Fruit fly (Drosophila melanogaster): ENCODE results near the gene CG12483.

CG12483 gene

DNA sequence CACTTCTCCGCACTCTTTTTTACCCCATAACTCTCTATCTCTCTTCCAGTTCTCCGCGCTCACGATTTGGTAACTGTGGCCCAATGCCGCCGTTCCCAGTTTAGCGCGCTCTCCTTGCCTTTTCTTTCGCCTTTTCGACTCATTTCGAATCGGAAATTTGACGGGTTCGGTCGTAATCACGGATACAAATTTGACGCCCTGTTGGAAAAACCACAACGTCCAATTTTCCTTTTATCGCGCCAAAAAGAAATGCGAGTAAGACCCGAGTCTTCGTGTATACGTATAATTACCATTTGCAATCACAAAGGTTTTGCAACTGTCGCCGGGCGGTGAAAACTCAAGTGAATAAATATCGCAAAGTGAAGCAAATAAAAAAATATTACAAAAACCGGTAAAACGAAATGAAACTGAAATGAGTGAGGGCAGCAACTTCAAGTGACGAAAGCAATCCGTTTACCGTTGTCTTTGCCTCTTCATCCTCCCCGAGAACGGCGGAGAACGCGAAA is 31.2 kb upstream of the CG12483 start, which contains the start of gene Pdk1 (continued):
- no peak for TF ChIP-seq BEAF-32 (GFP tag; optimal IDR thresholded peaks at IDR 0.05)
- no peak for TF ChIP-seq ewg (GFP tag; optimal IDR thresholded peaks at IDR 0.05)
- TF ChIP-seq CG18011 (GFP tag; optimal IDR thresholded peaks at IDR 0.05), result no peak
- peak; percentile 30 for TF ChIP-seq Mes4 (GFP tag; optimal IDR thresholded peaks at IDR 0.05)
- no peak for TF ChIP-seq Six4 (GFP tag; optimal IDR thresholded peaks at IDR 0.05)
- no peak for TF ChIP-seq CG6813 (GFP tag; optimal IDR thresholded peaks at IDR 0.05)
- peak; percentile 33; the same call in 1 of the 3 replicates for TF ChIP-seq Opbp (GFP tag; IDR thresholded peaks at IDR 0.05; ENCODE audit: partially characterized antibody)
- no peak for TF ChIP-seq bsh (GFP tag; optimal IDR thresholded peaks at IDR 0.05)
- TF ChIP-seq gem (tag; optimal IDR thresholded peaks at IDR 0.05), result no peak
- TF ChIP-seq CG10654 (GFP tag; optimal IDR thresholded peaks at IDR 0.05), result no peak
- peak; percentile 41 for TF ChIP-seq CG4328 (GFP tag; optimal IDR thresholded peaks at IDR 0.05)
- TF ChIP-seq CG30431 (GFP tag; optimal IDR thresholded peaks at IDR 0.05), result no peak
- TF ChIP-seq fu2 (GFP tag; optimal IDR thresholded peaks at IDR 0.05), result no peak
- no peak for TF ChIP-seq emc (GFP tag; optimal IDR thresholded peaks at IDR 0.05)
- peak; percentile 11 for TF ChIP-seq YL-1 (GFP tag; optimal IDR thresholded peaks at IDR 0.05)
- no peak for TF ChIP-seq bigmax (GFP tag; optimal IDR thresholded peaks at IDR 0.05)
- TF ChIP-seq Xrp1 (GFP tag; IDR thresholded peaks at IDR 0.05), result no peak
- TF ChIP-seq eve (GFP tag; optimal IDR thresholded peaks at IDR 0.05), result peak in 1 of 2 experiments; percentile 76
- TF ChIP-seq vnd (GFP tag; IDR thresholded peaks at IDR 0.05; ENCODE audit: partially characterized antibody), result no peak
- TF ChIP-seq chm (GFP tag; IDR thresholded peaks at IDR 0.05), result peak; percentile 92
- peak; percentile 93 for TF ChIP-seq Med (GFP tag)
- peak; percentile 26 for TF ChIP-seq oc (tag; optimal IDR thresholded peaks at IDR 0.05)
- TF ChIP-seq slou (GFP tag; optimal IDR thresholded peaks at IDR 0.05), result no peak
- TF ChIP-seq CG5180 (GFP tag; optimal IDR thresholded peaks at IDR 0.05), result peak; percentile 40
- TF ChIP-seq CG3163 (GFP tag; optimal IDR thresholded peaks at IDR 0.05), result peak; percentile 79
- peak; percentile 49 for TF ChIP-seq run (tag; optimal IDR thresholded peaks at IDR 0.05)
- no peak for TF ChIP-seq Aef1 (GFP tag; IDR thresholded peaks at IDR 0.05)
- no peak for TF ChIP-seq CG12942 (GFP tag; optimal IDR thresholded peaks at IDR 0.05)
- no peak for TF ChIP-seq CG2116 (GFP tag; optimal IDR thresholded peaks at IDR 0.05)
- no peak for TF ChIP-seq bcd (GFP tag; optimal IDR thresholded peaks at IDR 0.05)
- peak; percentile 48 for TF ChIP-seq caup (GFP tag; optimal IDR thresholded peaks at IDR 0.05; ENCODE audit: severe bottlenecking)
- peak; percentile 68 for TF ChIP-seq CG4360 (GFP tag; IDR thresholded peaks at IDR 0.05)
- TF ChIP-seq CG17568 (GFP tag; optimal IDR thresholded peaks at IDR 0.05), result peak; percentile 36
- TF ChIP-seq CG14441 (GFP tag; IDR thresholded peaks at IDR 0.05), result peak; percentile 10; the same call in 1 of the 2 replicates
- TF ChIP-seq CG4404 (GFP tag; IDR thresholded peaks at IDR 0.05), result no peak
- TF ChIP-seq croc (GFP tag; conservative IDR thresholded peaks at IDR 0.05), result no peak
- peak; percentile 1 for TF ChIP-seq CG15514 (GFP tag; optimal IDR thresholded peaks at IDR 0.05)
- TF ChIP-seq CG2889 (GFP tag; IDR thresholded peaks at IDR 0.05), result no peak
- TF ChIP-seq Pdp1 (GFP tag; optimal IDR thresholded peaks at IDR 0.05), result peak in 1 of 2 experiments; percentile 67
- TF ChIP-seq CG8281 (tag; optimal IDR thresholded peaks at IDR 0.05), result no peak
- peak; percentile 1 for TF ChIP-seq CG11504 (tag; optimal IDR thresholded peaks at IDR 0.05)
- TF ChIP-seq CG15479 (GFP tag; optimal IDR thresholded peaks at IDR 0.05), result peak; percentile 17
- peak; percentile 56; the same call in 1 of the 2 replicates for TF ChIP-seq crol (GFP tag; IDR thresholded peaks at IDR 0.05)
- peak; percentile 10; the same call in 1 of the 2 replicates for TF ChIP-seq Rfx (GFP tag; IDR thresholded peaks at IDR 0.05)
- no peak for TF ChIP-seq CG4730 (GFP tag; IDR thresholded peaks at IDR 0.05)
- TF ChIP-seq gsb-n (tag; optimal IDR thresholded peaks at IDR 0.05), result no peak
- no peak for TF ChIP-seq Dek (tag; optimal IDR thresholded peaks at IDR 0.05)
- TF ChIP-seq CG42726 (GFP tag; IDR thresholded peaks at IDR 0.05; ENCODE audit: partially characterized antibody), result peak; percentile 81
- TF ChIP-seq CG17802 (tag; optimal IDR thresholded peaks at IDR 0.05), result no peak

Measured in whole organism, embryonic.